Worm (Caenorhabditis elegans) whole organism, mixed stage, embryonic: ENCODE data around the gene grd-14.

Source experiments
- ces-1 ChIP-seq: fragments of 150-350 bp; optimal IDR thresholded peaks from 2 replicates; lab custom pipeline; 2014; ENCODE audit warnings: missing biosample characterization, missing genetic modification reagents, missing genetic modification characterization
- elt-3 ChIP-seq: fragments of 150-350 bp; optimal IDR thresholded peaks from 2 replicates; lab custom pipeline; 2014; ENCODE audit warnings: missing biosample characterization, missing genetic modification characterization
- lin-13 ChIP-seq: fragments of 150-350 bp; optimal IDR thresholded peaks from 2 replicates; lab custom pipeline; 2014; ENCODE audit warnings: missing biosample characterization, missing genetic modification characterization
- lsy-2 ChIP-seq: fragments of 150-350 bp; optimal IDR thresholded peaks from 2 replicates; lab custom pipeline; 2014; ENCODE audit warnings: missing biosample characterization, missing genetic modification characterization
- mep-1 ChIP-seq: fragments of 150-350 bp; optimal IDR thresholded peaks from 2 replicates; lab custom pipeline; 2017; ENCODE audit warnings: missing biosample characterization, missing genetic modification reagents, missing genetic modification characterization, inconsistent platforms
- nhr-237 ChIP-seq: fragments of 150-350 bp; optimal IDR thresholded peaks from 2 replicates; lab custom pipeline; 2014; ENCODE audit warnings: missing biosample characterization, missing genetic modification characterization
- nhr-28 ChIP-seq: fragments of 150-350 bp; optimal IDR thresholded peaks from 2 replicates; lab custom pipeline; 2014; ENCODE audit warnings: missing biosample characterization, missing genetic modification characterization
- nhr-76 ChIP-seq: sonication (generic microtip); optimal IDR thresholded peaks from 2 replicates; lab custom pipeline; 2017; ENCODE audit warnings: missing biosample characterization, missing genetic modification characterization
- pha-4 ChIP-seq: fragments of 150-350 bp; optimal IDR thresholded peaks from 2 replicates; lab custom pipeline; 2018; ENCODE audit warnings: missing biosample characterization, missing genetic modification reagents, missing genetic modification characterization
- snpc-4 ChIP-seq: fragments of 150-350 bp; optimal IDR thresholded peaks from 2 replicates; lab custom pipeline; 2014; ENCODE audit warnings: missing biosample characterization, missing genetic modification characterization
- sptf-1 ChIP-seq: sonication (generic microtip); optimal IDR thresholded peaks from 2 replicates; lab custom pipeline; 2017; ENCODE audit warnings: mild to moderate bottlenecking, missing genetic modification characterization, moderate library complexity, missing compliant biosample characterization
- unc-39 ChIP-seq: fragments of 150-350 bp; optimal IDR thresholded peaks from 2 replicates; lab custom pipeline; 2014; ENCODE audit warnings: missing biosample characterization, missing genetic modification characterization
- unc-62 ChIP-seq: fragments of 150-350 bp; optimal IDR thresholded peaks from 2 replicates; lab custom pipeline; 2014; ENCODE audit warnings: missing biosample characterization, missing genetic modification reagents, missing genetic modification characterization
- ztf-11 ChIP-seq: fragments of 150-350 bp; optimal IDR thresholded peaks from 2 replicates; lab custom pipeline; 2014; ENCODE audit warnings: missing biosample characterization, missing genetic modification characterization

ce11 chrX:8536791-8537190 is 37.0 kb downstream of the grd-14 start, which contains the start of gene nspc-3:
- TF ChIP-seq lin-13 (tag; lab: Kevin White, UChicago): no peak
- TF ChIP-seq nhr-28 (tag; lab: Kevin White, UChicago): no peak
- TF ChIP-seq nhr-76 (tag; lab: Kevin White, UChicago): no peak
- TF ChIP-seq pha-4 (tag; lab: Kevin White, UChicago): no peak
- TF ChIP-seq elt-3 (tag; lab: Kevin White, UChicago): no peak
- no peak for TF ChIP-seq sptf-1 (tag; lab: Kevin White, UChicago)
- TF ChIP-seq ces-1 (GFP tag; lab: Kevin White, UChicago): no peak
- no peak for TF ChIP-seq nhr-237
- no peak for TF ChIP-seq snpc-4 (tag; lab: Kevin White, UChicago)
- no peak for TF ChIP-seq unc-62 (GFP tag; lab: Kevin White, UChicago)
- TF ChIP-seq mep-1 (tag; lab: Kevin White, UChicago): no peak
- no peak for TF ChIP-seq ztf-11 (tag; lab: Kevin White, UChicago)
- no peak for TF ChIP-seq unc-39 (tag; lab: Kevin White, UChicago)
- TF ChIP-seq lsy-2 (tag; lab: Kevin White, UChicago): no peak
